Fruit fly (Drosophila melanogaster): Measurements from ENCODE around the gene CG18787.

CG18787 gene

dm6 chr2L:11976955-11977354, 22.2 kb downstream of the CG18787 start:
- no peak for TF ChIP-seq ken (GFP tag; IDR thresholded peaks at IDR 0.05)
- no peak for TF ChIP-seq dpn (GFP tag; optimal IDR thresholded peaks at IDR 0.05)
- no peak for TF ChIP-seq CG4328 (GFP tag; optimal IDR thresholded peaks at IDR 0.05)
- no peak for TF ChIP-seq pnt (GFP tag; optimal IDR thresholded peaks at IDR 0.05)
- TF ChIP-seq ro (GFP tag; IDR thresholded peaks at IDR 0.05) = no peak
- TF ChIP-seq ATbp (GFP tag; optimal IDR thresholded peaks at IDR 0.05) = no peak
- TF ChIP-seq NfI (GFP tag; optimal IDR thresholded peaks at IDR 0.05) = no peak
- no peak for TF ChIP-seq CG10209 (GFP tag; optimal IDR thresholded peaks at IDR 0.05)
- no peak for TF ChIP-seq tup (GFP tag; optimal IDR thresholded peaks at IDR 0.05)
- TF ChIP-seq CG7745 (tag; optimal IDR thresholded peaks at IDR 0.05) = no peak
- TF ChIP-seq CG33213 (GFP tag; optimal IDR thresholded peaks at IDR 0.05) = no peak

- TF ChIP-seq Fer2 (tag; optimal IDR thresholded peaks at IDR 0.05) (no peak), cad (GFP tag; optimal IDR thresholded peaks at IDR 0.05) (peak; percentile 31), B-H2 (GFP tag; optimal IDR thresholded peaks at IDR 0.05) (peak; percentile 5), cg (GFP tag; optimal IDR thresholded peaks at IDR 0.05) (peak; percentile 9), Kr (GFP tag; optimal IDR thresholded peaks at IDR 0.05) (peak; percentile 6), pros (GFP tag; optimal IDR thresholded peaks at IDR 0.05) (peak; percentile 11), gsb (GFP tag; IDR thresholded peaks at IDR 0.05) (no peak), grn (GFP tag; optimal IDR thresholded peaks at IDR 0.05) (peak; percentile 34), sens (GFP tag) (peak; percentile 44), CG13894 (tag; optimal IDR thresholded peaks at IDR 0.05) (peak; percentile 54), CG4360 (GFP tag; IDR thresholded peaks at IDR 0.05) (peak; percentile 85), CG31224 (GFP tag; IDR thresholded peaks at IDR 0.05) (peak; percentile 41; the same call in 1 of the 2 replicates), CG2199 (GFP tag; IDR thresholded peaks at IDR 0.05) (peak; percentile 91), gcm (GFP tag; optimal IDR thresholded peaks at IDR 0.05) (peak; percentile 77), CG7372 (GFP tag; IDR thresholded peaks at IDR 0.05) (no peak), chinmo (GFP tag; IDR thresholded peaks at IDR 0.05; ENCODE audit: partially characterized antibody) (0 out of 4 replicates have a peak, but pooled peaks have one; percentile 19), CG7271 (tag; optimal IDR thresholded peaks at IDR 0.05) (no peak), odd (GFP tag; optimal IDR thresholded peaks at IDR 0.05) (peak; percentile 23)
Measured at dm6 chr2L:11973145-11973738, 25.9 kb downstream of the CG18787 start.

DNA sequence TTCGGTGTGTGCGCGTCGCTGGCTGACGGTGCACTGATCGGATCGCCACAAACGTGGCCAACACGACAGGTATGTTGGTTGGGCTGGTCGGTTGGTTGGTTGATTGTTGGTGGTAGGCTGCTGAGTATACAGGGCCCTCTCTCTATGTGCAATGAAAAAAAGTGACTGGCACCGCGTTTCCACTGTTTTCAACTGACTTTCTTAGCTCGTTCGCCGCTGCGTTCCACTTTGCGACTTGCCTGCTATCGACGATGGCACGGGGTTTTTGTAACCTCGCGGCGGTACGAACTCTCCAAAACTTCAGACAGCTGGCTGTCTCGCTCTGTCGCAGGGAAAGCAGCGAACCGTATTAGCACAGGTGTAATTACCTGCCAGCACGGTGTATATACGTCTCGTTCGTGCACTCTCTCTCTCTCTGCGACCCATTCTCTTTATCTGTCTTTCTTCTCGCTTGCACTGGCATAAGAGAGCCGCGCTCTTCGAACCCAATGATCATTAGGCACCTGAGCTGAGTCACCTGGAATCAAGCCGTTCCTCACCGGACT, 28.2 kb downstream of the CG18787 start:
- TF ChIP-seq gcm2 (GFP tag; optimal IDR thresholded peaks at IDR 0.05) = no peak
- TF ChIP-seq prd (optimal IDR thresholded peaks at IDR 0.05) = no peak
- TF ChIP-seq prd (GFP tag; IDR thresholded peaks at IDR 0.05) = 0 out of 3 replicates have a peak, but pooled peaks have one; percentile 14
- no peak for TF ChIP-seq CG6813 (GFP tag; optimal IDR thresholded peaks at IDR 0.05)
- no peak for TF ChIP-seq sc (optimal IDR thresholded peaks at IDR 0.05)
- TF ChIP-seq sc (GFP tag; optimal IDR thresholded peaks at IDR 0.05) = peak; percentile 19
- TF ChIP-seq CG9727 (GFP tag; optimal IDR thresholded peaks at IDR 0.05) = no peak
- TF ChIP-seq CG17361 (GFP tag; IDR thresholded peaks at IDR 0.05) = no peak
- TF ChIP-seq Hsf (GFP tag; optimal IDR thresholded peaks at IDR 0.05) = no peak
- peak; percentile 69 for TF ChIP-seq HmgZ (tag; optimal IDR thresholded peaks at IDR 0.05)
- 0 out of 2 replicates have a peak, but pooled peaks have one; percentile 22 for TF ChIP-seq esg (GFP tag; conservative IDR thresholded peaks at IDR 0.05)
- peak; percentile 43; the same call in 1 of the 2 replicates for TF ChIP-seq amos (GFP tag; IDR thresholded peaks at IDR 0.05; ENCODE audit: partially characterized antibody)
- no peak for TF ChIP-seq Mes4 (GFP tag; optimal IDR thresholded peaks at IDR 0.05)
- no peak for TF ChIP-seq CG12236 (GFP tag; optimal IDR thresholded peaks at IDR 0.05)
- peak; percentile 88 to 94 for TF ChIP-seq Trl (optimal IDR thresholded peaks at IDR 0.05)
- peak; percentile 55 for TF ChIP-seq Trl (GFP tag; optimal IDR thresholded peaks at IDR 0.05)
- TF ChIP-seq CG17612 (GFP tag; IDR thresholded peaks at IDR 0.05) = no peak
- peak; percentile 62 for TF ChIP-seq pros (GFP tag; optimal IDR thresholded peaks at IDR 0.05)
- TF ChIP-seq CG12744 (GFP tag; optimal IDR thresholded peaks at IDR 0.05) = no peak
- no peak for TF ChIP-seq ind (GFP tag; optimal IDR thresholded peaks at IDR 0.05)
- TF ChIP-seq usp (GFP tag; optimal IDR thresholded peaks at IDR 0.05) = no peak
- TF ChIP-seq mirr (GFP tag; optimal IDR thresholded peaks at IDR 0.05) = peak; percentile 67

All from whole organism, embryonic.